Fruit fly (Drosophila melanogaster): ENCODE results near the gene CG42763.
A peak's percentile ranks its signal among the peaks of the same experiment; 100 is the strongest.

CG42763 gene

DNA sequence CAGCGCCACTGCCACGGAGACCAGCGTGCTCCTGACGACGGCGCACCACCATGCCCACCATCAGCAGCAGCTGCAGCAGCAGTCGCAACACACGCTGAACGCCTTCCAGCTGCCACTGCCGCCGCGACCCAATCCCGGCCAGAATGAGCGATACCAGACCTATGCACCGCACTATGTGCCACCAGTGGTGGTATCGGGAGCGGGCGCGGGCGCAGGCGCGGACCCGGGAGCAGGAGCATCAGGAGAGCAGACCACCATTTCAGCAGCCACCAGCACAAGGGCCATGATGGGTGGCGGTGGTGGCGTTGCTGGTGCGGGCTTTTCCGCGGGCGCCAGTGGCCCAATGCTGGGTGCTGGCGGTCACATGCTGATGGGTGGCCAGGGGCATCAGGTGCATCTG lies 41.8 kb downstream of the CG42763 start:
- no peak for TF ChIP-seq noc (tag; optimal IDR thresholded peaks at IDR 0.05)

DNA sequence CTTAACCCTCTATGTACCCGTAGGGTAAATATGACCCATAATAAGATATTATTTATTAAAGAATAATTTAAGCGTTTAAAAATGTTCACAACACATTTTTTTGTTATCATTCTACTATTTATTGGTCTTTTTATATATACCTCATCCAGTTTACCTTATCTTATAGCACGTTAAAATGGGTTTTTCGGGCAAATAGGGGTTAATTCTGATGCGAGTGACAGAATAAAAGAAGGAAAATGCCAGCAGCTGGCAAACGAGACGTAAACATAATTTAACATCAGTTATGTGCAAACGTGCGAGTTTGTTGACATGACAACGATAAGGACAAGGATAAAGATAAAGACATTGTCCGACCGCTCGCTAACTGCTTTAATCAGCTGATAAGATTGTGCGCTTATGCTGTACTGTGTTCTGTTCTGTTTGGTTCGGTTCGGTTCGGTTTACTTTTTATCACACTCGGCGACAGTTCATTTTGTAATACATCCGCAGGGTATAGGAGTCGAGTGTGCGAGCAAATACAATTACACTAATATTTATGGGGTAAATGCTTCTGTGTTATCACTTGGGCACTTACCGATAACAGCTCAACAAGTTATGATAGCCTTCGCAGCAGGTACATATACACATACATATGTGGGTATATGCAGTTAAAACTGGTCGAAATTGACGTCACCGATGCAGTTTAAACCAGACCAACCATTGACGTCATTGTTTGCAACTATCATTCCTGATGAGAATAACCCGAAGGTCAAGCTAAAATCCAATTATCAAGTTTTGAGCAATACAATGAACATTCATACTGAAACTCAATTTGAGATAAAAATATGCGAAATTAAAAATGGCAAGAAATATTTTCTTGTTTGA lies 44.2 kb downstream of the CG42763 start:
- peak; percentile 64 for TF ChIP-seq noc (tag; optimal IDR thresholded peaks at IDR 0.05)

DNA sequence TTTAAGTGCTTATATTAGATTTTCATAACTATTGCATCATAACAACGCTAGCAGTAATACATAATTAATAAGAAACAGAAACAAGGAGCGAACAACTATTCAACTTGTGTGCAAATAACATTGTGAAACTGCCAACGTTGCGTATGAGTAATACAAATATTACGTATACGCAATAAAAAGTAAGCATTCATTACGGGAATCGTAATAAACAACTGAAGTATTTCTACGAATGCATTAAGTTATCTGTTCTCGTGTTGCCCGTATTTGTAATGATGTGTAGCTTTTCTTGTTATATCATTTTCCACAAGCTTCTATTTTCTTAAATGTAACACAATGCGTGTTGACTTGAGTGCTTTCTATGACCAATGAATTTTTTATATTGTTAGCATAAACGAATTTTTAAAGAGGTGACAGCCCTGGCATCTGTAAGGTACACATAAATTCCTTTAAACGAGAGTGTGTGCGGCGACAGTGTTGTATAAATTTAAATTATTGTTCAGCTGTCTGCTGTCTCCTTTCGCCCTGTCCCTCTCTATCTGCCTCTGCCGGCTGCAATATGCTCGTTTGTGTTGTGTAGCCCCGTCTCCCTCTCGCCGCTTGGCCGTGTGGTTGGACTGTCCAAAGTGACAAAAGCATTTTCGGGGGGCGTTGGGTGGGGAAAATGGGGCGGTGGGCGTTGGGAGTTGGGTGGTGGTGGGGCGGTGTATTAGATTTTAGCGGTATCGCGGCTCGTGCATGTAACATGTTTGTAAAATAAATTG lies 45.1 kb downstream of the CG42763 start:
- TF ChIP-seq noc (tag; optimal IDR thresholded peaks at IDR 0.05) = no peak

DNA sequence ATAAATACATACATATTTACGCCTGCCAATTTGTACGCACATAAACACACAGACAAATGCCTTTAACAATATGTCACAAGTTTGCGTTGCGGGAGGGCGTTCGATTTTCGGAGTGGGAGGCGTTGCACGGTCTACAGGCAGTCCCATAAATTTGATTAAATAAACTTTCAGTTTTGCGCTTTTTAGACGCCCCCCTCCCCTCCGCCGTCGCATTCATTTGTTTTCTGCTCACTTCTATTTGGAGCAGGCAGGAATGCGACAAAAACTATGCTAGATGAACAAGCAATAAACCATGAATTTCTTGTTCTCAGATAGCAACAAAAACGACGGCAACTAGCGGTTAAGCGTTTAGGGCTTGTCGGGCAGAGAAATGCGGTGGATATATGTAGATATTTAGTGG lies 45.9 kb downstream of the CG42763 start:
- no peak for TF ChIP-seq noc (tag; optimal IDR thresholded peaks at IDR 0.05)

DNA sequence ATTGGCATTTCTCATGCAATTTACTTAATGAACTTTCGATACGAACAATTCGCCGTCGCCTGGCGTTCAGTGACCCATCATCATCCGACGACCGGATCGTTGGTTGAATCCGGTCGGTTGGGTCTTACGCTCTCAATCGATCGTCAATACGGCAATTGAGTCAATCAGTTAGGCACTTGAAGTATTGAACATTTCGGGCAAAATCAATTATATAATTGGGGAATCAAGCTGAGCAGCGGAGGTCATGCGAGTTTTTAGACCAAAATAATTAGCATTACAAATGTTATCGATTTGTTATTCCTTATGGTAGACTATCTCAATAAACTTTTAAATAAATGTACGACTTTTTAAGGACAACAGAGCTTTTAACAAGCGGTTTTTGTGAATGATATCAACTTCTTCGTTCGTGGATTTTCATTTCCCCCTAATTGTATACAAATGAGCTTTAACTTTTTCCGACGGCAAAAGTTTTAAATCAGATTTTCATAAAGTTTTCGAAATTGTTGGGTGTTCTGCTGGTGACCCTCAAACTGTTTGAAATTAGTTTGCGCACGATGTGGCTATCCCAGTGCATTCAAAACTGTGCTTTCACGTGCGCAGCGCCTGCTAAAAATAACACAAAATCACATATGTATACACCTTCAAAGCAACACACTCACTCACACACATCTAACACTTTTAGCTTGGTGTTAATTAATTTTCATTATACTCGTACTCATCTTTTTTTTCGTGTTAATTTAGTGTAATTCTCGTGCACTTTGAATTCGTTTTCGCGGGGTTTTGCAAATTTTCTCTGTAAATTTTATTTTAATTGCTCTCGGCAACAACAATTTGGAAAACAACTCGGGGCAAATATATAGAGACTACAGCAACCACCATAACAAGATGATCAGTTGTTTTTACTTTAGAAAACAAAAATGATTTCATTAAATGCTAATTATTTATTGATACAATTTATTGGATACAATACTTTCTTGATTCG lies 46.7 kb downstream of the CG42763 start:
- TF ChIP-seq noc (tag; optimal IDR thresholded peaks at IDR 0.05) = no peak

dm6 chr2L:8097461-8097860 lies 47.4 kb downstream of the CG42763 start:
- TF ChIP-seq noc (tag; optimal IDR thresholded peaks at IDR 0.05) = peak; percentile 84

DNA sequence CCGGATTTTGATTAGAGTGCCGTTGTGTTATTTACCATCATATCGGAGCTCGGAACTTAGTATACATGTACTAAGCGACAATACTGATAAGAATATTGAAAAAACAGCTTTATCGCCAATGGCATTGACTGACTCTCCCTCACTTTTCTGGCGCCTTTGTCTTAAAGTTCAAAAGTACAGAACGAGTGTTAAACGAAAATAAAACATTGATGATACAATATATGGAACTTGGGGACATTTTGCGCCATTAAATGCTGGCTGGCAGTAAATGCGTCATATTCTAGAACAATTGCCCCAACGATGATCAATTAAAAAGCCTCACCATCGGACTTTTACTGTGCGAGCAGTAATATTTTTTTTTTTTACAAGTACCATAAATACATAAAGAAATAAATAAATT lies 49.7 kb downstream of the CG42763 start:
- TF ChIP-seq noc (tag; optimal IDR thresholded peaks at IDR 0.05) = no peak
